1 fruit fly cellular context compared by ENCODE assay signal in the genomic region with DNA sequence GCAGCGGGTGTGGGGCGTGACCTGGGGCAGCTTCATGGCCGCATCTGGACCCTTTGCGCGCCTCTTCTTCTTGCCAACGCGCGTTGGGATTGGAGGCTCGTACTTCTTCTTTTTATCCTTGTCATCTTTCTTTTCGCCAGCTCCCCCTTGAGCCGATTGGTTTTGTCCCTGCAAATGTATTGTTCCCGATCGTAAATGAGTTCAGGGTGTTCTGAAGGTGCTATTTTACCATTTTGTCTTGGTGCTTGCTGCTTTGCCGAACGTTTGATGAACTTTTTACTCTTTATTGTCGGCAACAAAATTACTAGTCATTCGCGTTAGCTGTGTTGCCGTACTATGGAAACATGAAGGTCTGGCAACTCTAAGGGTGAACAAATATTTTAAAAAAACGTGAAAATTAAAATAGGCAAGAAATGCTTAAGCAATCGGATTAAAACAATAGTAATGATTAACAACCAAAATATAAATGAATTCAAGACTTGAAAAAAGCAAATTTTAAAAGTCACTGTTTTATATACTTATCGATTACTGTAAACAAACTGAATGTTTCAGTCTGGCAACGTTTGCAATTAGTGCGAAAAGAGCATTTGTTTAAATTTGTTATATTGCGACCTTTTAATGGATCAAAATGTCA.
A peak's percentile ranks its signal among the peaks of the same experiment; 100 is the strongest.
TF ChIP-seq lines count a peak whose summit lies in the region.

Rpt2 (minus strand) TSS at position 464 of the 634 bp plus-strand sequence.
CG13599 (plus strand) TSS at position 545 of the 634 bp plus-strand sequence.

TF ChIP-seq in whole organism, embryonic, 481 proteins besides CTCF, POLR2A, EP300 and RAD21 (continued from another document and continues in another):
- TF ChIP-seq cad (GFP tag; optimal IDR thresholded peaks at IDR 0.05; lab: Kevin White, UChicago) (no peak), bigmax (GFP tag; optimal IDR thresholded peaks at IDR 0.05; lab: Kevin White, UChicago) (no peak), ap (GFP tag; IDR thresholded peaks at IDR 0.05; lab: Robert Waterston, UW) (no peak), CG17829 (tag; optimal IDR thresholded peaks at IDR 0.05; lab: Kevin White, UChicago) (peak; percentile 28), vnd (GFP tag; IDR thresholded peaks at IDR 0.05; lab: Robert Waterston, UW; ENCODE audit: partially characterized antibody) (0 out of 3 replicates have a peak, but pooled peaks have one; percentile 44), otp (GFP tag; IDR thresholded peaks at IDR 0.05; lab: Robert Waterston, UW) (no peak), aop (GFP tag; IDR thresholded peaks at IDR 0.05; lab: Robert Waterston, UW) (no peak), Myb (GFP tag; optimal IDR thresholded peaks at IDR 0.05; lab: Kevin White, UChicago) (peak; percentile 64), Hr3 (GFP tag; optimal IDR thresholded peaks at IDR 0.05; lab: Kevin White, UChicago) (no peak), Dip3 (GFP tag; optimal IDR thresholded peaks at IDR 0.05; lab: Kevin White, UChicago) (no peak), CG9932 (GFP tag; IDR thresholded peaks at IDR 0.05; lab: Robert Waterston, UW) (no peak), bbx (GFP tag; IDR thresholded peaks at IDR 0.05; lab: Robert Waterston, UW; ENCODE audit: partially characterized antibody) (peak; percentile 52; the same call in 1 of the 2 replicates), CG8944 (GFP tag; optimal IDR thresholded peaks at IDR 0.05; lab: Kevin White, UChicago) (no peak), gfzf (GFP tag; optimal IDR thresholded peaks at IDR 0.05; lab: Kevin White, UChicago) (peak; percentile 52), CG18599 (GFP tag; optimal IDR thresholded peaks at IDR 0.05; lab: Kevin White, UChicago) (no peak), CG30431 (GFP tag; optimal IDR thresholded peaks at IDR 0.05; lab: Kevin White, UChicago) (no peak), pzg (GFP tag; optimal IDR thresholded peaks at IDR 0.05; lab: Kevin White, UChicago) (peak; percentile 87), phol (tag; optimal IDR thresholded peaks at IDR 0.05; lab: Kevin White, UChicago) (peak; percentile 58), Nf-YC (tag; optimal IDR thresholded peaks at IDR 0.05; lab: Kevin White, UChicago) (peak; percentile 24), CG9876 (GFP tag; optimal IDR thresholded peaks at IDR 0.05; lab: Kevin White, UChicago) (no peak), Fer2 (tag; optimal IDR thresholded peaks at IDR 0.05; lab: Kevin White, UChicago) (no peak), CG2116 (GFP tag; optimal IDR thresholded peaks at IDR 0.05; lab: Kevin White, UChicago) (peak; percentile 76), Fer1 (GFP tag; optimal IDR thresholded peaks at IDR 0.05; lab: Kevin White, UChicago) (peak; percentile 12), cas (GFP tag; IDR thresholded peaks at IDR 0.05; lab: Robert Waterston, UW) (no peak), Scr (GFP tag; IDR thresholded peaks at IDR 0.05; lab: Robert Waterston, UW; ENCODE audit: partially characterized antibody) (peak; percentile 60), Bteb2 (GFP tag; optimal IDR thresholded peaks at IDR 0.05; lab: Kevin White, UChicago) (peak; percentile 10), CG2875 (GFP tag; optimal IDR thresholded peaks at IDR 0.05; lab: Kevin White, UChicago) (no peak), CG16813 (GFP tag; IDR thresholded peaks at IDR 0.05; lab: Robert Waterston, UW; ENCODE audit: partially characterized antibody) (peak; percentile 59), CG13296 (GFP tag; optimal IDR thresholded peaks at IDR 0.05; lab: Kevin White, UChicago) (no peak), luna (GFP tag; optimal IDR thresholded peaks at IDR 0.05; lab: Kevin White, UChicago) (no peak), Xbp1 (GFP tag; optimal IDR thresholded peaks at IDR 0.05; lab: Kevin White, UChicago) (peak; percentile 22), Dad (GFP tag; optimal IDR thresholded peaks at IDR 0.05; lab: Kevin White, UChicago) (no peak), CG6272 (GFP tag; IDR thresholded peaks at IDR 0.05; lab: Robert Waterston, UW) (no peak), CG11560 (tag; IDR thresholded peaks at IDR 0.05; lab: Robert Waterston, UW) (no peak), CG13624 (GFP tag; optimal IDR thresholded peaks at IDR 0.05; lab: Kevin White, UChicago) (peak; percentile 47), MESR4 (GFP tag; optimal IDR thresholded peaks at IDR 0.05; lab: Kevin White, UChicago) (peak; percentile 81), zen (tag; optimal IDR thresholded peaks at IDR 0.05; lab: Kevin White, UChicago) (peak; percentile 36), HLHmδ (GFP tag; optimal IDR thresholded peaks at IDR 0.05; lab: Kevin White, UChicago) (no peak), kay (GFP tag; optimal IDR thresholded peaks at IDR 0.05; lab: Kevin White, UChicago) (peak; percentile 49), CG16779 (GFP tag; IDR thresholded peaks at IDR 0.05; lab: Robert Waterston, UW) (no peak), HmgD (GFP tag; optimal IDR thresholded peaks at IDR 0.05; lab: Kevin White, UChicago) (peak; percentile 22), wek (GFP tag; optimal IDR thresholded peaks at IDR 0.05; lab: Kevin White, UChicago) (no peak), sr (GFP tag; IDR thresholded peaks at IDR 0.05; lab: Robert Waterston, UW) (no peak), CG12391 (tag; optimal IDR thresholded peaks at IDR 0.05; lab: Kevin White, UChicago) (peak; percentile 63), CG31365 (tag; optimal IDR thresholded peaks at IDR 0.05; lab: Kevin White, UChicago) (no peak), fd3F (GFP tag; optimal IDR thresholded peaks at IDR 0.05; lab: Kevin White, UChicago) (no peak), CG16815 (GFP tag; optimal IDR thresholded peaks at IDR 0.05; lab: Kevin White, UChicago) (no peak), dmrt11E (tag; optimal IDR thresholded peaks at IDR 0.05; lab: Kevin White, UChicago) (peak; percentile 17), YL-1 (GFP tag; optimal IDR thresholded peaks at IDR 0.05; lab: Kevin White, UChicago) (peak; percentile 88), Spps (tag; optimal IDR thresholded peaks at IDR 0.05; lab: Kevin White, UChicago) (peak; percentile 14), slbo (GFP tag; IDR thresholded peaks at IDR 0.05; lab: Robert Waterston, UW) (no peak), CG17186 (GFP tag; optimal IDR thresholded peaks at IDR 0.05; lab: Kevin White, UChicago) (peak; percentile 69), CG31441 (GFP tag; IDR thresholded peaks at IDR 0.05; lab: Robert Waterston, UW) (peak; percentile 78), BEAF-32 (GFP tag; optimal IDR thresholded peaks at IDR 0.05; lab: Kevin White, UChicago) (peak; percentile 64), tna (GFP tag; IDR thresholded peaks at IDR 0.05; lab: Robert Waterston, UW; ENCODE audit: partially characterized antibody) (no peak), CG15601 (tag; optimal IDR thresholded peaks at IDR 0.05; lab: Kevin White, UChicago) (peak; percentile 48), CG30403 (GFP tag; optimal IDR thresholded peaks at IDR 0.05; lab: Kevin White, UChicago) (peak; percentile 50), nmo (GFP tag; optimal IDR thresholded peaks at IDR 0.05; lab: Kevin White, UChicago) (peak; percentile 60), CG12155 (GFP tag; optimal IDR thresholded peaks at IDR 0.05; lab: Kevin White, UChicago) (peak; percentile 14), ro (GFP tag; IDR thresholded peaks at IDR 0.05; lab: Robert Waterston, UW) (no peak), Lhr (GFP tag; optimal IDR thresholded peaks at IDR 0.05; lab: Kevin White, UChicago) (peak; percentile 43), CG8924 (tag; optimal IDR thresholded peaks at IDR 0.05; lab: Kevin White, UChicago) (peak; percentile 26), amos (GFP tag; IDR thresholded peaks at IDR 0.05; lab: Robert Waterston, UW; ENCODE audit: partially characterized antibody) (peak; percentile 32; the same call in 1 of the 2 replicates), TFAM (GFP tag; optimal IDR thresholded peaks at IDR 0.05; lab: Kevin White, UChicago) (no peak), Jarid2 (GFP tag; optimal IDR thresholded peaks at IDR 0.05; lab: Kevin White, UChicago) (no peak), sd (tag; optimal IDR thresholded peaks at IDR 0.05; lab: Kevin White, UChicago) (peak; percentile 10), inv (GFP tag; IDR thresholded peaks at IDR 0.05; lab: Robert Waterston, UW; ENCODE audit: partially characterized antibody) (0 out of 2 replicates have a peak, but pooled peaks have one; percentile 23), CG18476 (GFP tag; optimal IDR thresholded peaks at IDR 0.05; lab: Kevin White, UChicago) (no peak), CG1529 (GFP tag; optimal IDR thresholded peaks at IDR 0.05; lab: Kevin White, UChicago) (no peak), Camta (GFP tag; optimal IDR thresholded peaks at IDR 0.05; lab: Kevin White, UChicago) (peak; percentile 15), row (GFP tag; IDR thresholded peaks at IDR 0.05; lab: Robert Waterston, UW) (peak; percentile 50; the same call in 2 of the 3 replicates), CG11093 (GFP tag; IDR thresholded peaks at IDR 0.05; lab: Robert Waterston, UW) (no peak), Awh (GFP tag; IDR thresholded peaks at IDR 0.05; lab: Robert Waterston, UW) (no peak), CG10565 (GFP tag; optimal IDR thresholded peaks at IDR 0.05; lab: Kevin White, UChicago) (no peak), dan (GFP tag; IDR thresholded peaks at IDR 0.05; lab: Robert Waterston, UW) (no peak), CoRest (tag; optimal IDR thresholded peaks at IDR 0.05; lab: Kevin White, UChicago) (peak; percentile 41), Max (GFP tag; optimal IDR thresholded peaks at IDR 0.05; lab: Kevin White, UChicago) (peak; percentile 32), Dll (GFP tag; IDR thresholded peaks at IDR 0.05; lab: Robert Waterston, UW; ENCODE audit: partially characterized antibody) (no peak; the same call in 2 of the 4 replicates), CG8478 (optimal IDR thresholded peaks at IDR 0.05; lab: Kevin White, UChicago) (no peak), CG10209 (GFP tag; optimal IDR thresholded peaks at IDR 0.05; lab: Kevin White, UChicago) (no peak), lilli (GFP tag; optimal IDR thresholded peaks at IDR 0.05; lab: Kevin White, UChicago) (peak; percentile 34), CG4617 (GFP tag; optimal IDR thresholded peaks at IDR 0.05; lab: Kevin White, UChicago; ENCODE audit: borderline replicate concordance) (peak; percentile 96), mam (GFP tag; optimal IDR thresholded peaks at IDR 0.05; lab: Kevin White, UChicago) (peak; percentile 27), CG10267 (tag; optimal IDR thresholded peaks at IDR 0.05; lab: Kevin White, UChicago) (peak; percentile 69), sug (tag; optimal IDR thresholded peaks at IDR 0.05; lab: Kevin White, UChicago) (peak; percentile 19), CG4854 (GFP tag; optimal IDR thresholded peaks at IDR 0.05; lab: Kevin White, UChicago) (no peak), mld (GFP tag; IDR thresholded peaks at IDR 0.05; lab: Robert Waterston, UW; ENCODE audit: partially characterized antibody) (no peak), CG3995 (GFP tag; optimal IDR thresholded peaks at IDR 0.05; lab: Kevin White, UChicago) (peak; percentile 99), CG11696 (GFP tag; IDR thresholded peaks at IDR 0.05; lab: Robert Waterston, UW) (no peak), CG6854 (GFP tag; optimal IDR thresholded peaks at IDR 0.05; lab: Kevin White, UChicago) (no peak), exex (tag; optimal IDR thresholded peaks at IDR 0.05; lab: Kevin White, UChicago) (peak; percentile 6), CG33213 (GFP tag; optimal IDR thresholded peaks at IDR 0.05; lab: Kevin White, UChicago) (peak; percentile 33), CG34376 (GFP tag; optimal IDR thresholded peaks at IDR 0.05; lab: Kevin White, UChicago) (peak; percentile 9), gem (tag; optimal IDR thresholded peaks at IDR 0.05; lab: Kevin White, UChicago) (peak; percentile 43), CG4328 (GFP tag; optimal IDR thresholded peaks at IDR 0.05; lab: Kevin White, UChicago) (no peak), unc-4 (GFP tag; IDR thresholded peaks at IDR 0.05; lab: Robert Waterston, UW; ENCODE audit: partially characterized antibody) (peak; percentile 63), HLH4C (GFP tag; IDR thresholded peaks at IDR 0.05; lab: Robert Waterston, UW; ENCODE audit: partially characterized antibody) (peak; percentile 45; the same call in 1 of the 3 replicates), knrl (GFP tag; IDR thresholded peaks at IDR 0.05; lab: Robert Waterston, UW; ENCODE audit: partially characterized antibody) (peak; percentile 52; the same call in 1 of the 3 replicates), Ptx1 (GFP tag; IDR thresholded peaks at IDR 0.05; lab: Robert Waterston, UW) (no peak), caup (GFP tag; optimal IDR thresholded peaks at IDR 0.05; lab: Kevin White, UChicago; ENCODE audit: severe bottlenecking) (no peak), CG3163 (GFP tag; optimal IDR thresholded peaks at IDR 0.05; lab: Kevin White, UChicago) (no peak), CG12942 (GFP tag; optimal IDR thresholded peaks at IDR 0.05; lab: Kevin White, UChicago) (peak; percentile 13), nom (GFP tag; optimal IDR thresholded peaks at IDR 0.05; lab: Kevin White, UChicago) (no peak), CG30020 (tag; optimal IDR thresholded peaks at IDR 0.05; lab: Kevin White, UChicago) (peak; percentile 42), CG14710 (tag; optimal IDR thresholded peaks at IDR 0.05; lab: Kevin White, UChicago) (peak; percentile 84), CG17385 (GFP tag; optimal IDR thresholded peaks at IDR 0.05; lab: Kevin White, UChicago) (peak; percentile 27), hkb (optimal IDR thresholded peaks at IDR 0.05; lab: Kevin White, UChicago) (peak; percentile 82), hkb (GFP tag; IDR thresholded peaks at IDR 0.05; lab: Robert Waterston, UW) (no peak), Med (GFP tag; lab: Kevin White, UChicago) (peak; percentile 78), CG2712 (tag; optimal IDR thresholded peaks at IDR 0.05; lab: Kevin White, UChicago) (peak; percentile 46), gro (GFP tag; optimal IDR thresholded peaks at IDR 0.05; lab: Kevin White, UChicago) (peak; percentile 52), PHDP (tag; optimal IDR thresholded peaks at IDR 0.05; lab: Kevin White, UChicago) (peak; percentile 15), B-H2 (GFP tag; optimal IDR thresholded peaks at IDR 0.05; lab: Kevin White, UChicago) (peak; percentile 57), lola (GFP tag; optimal IDR thresholded peaks at IDR 0.05; lab: Kevin White, UChicago) (peak in 1 of 3 experiments; percentile 22), Sox100B (GFP tag; optimal IDR thresholded peaks at IDR 0.05; lab: Kevin White, UChicago) (no peak), CG17328 (GFP tag; IDR thresholded peaks at IDR 0.05; lab: Robert Waterston, UW) (no peak), CG2678 (tag; optimal IDR thresholded peaks at IDR 0.05; lab: Kevin White, UChicago) (no peak), CG15514 (GFP tag; optimal IDR thresholded peaks at IDR 0.05; lab: Kevin White, UChicago) (peak; percentile 50), Atf3 (GFP tag; optimal IDR thresholded peaks at IDR 0.05; lab: Kevin White, UChicago) (no peak), Mad (GFP tag; optimal IDR thresholded peaks at IDR 0.05; lab: Kevin White, UChicago) (peak; percentile 14), stwl (tag; optimal IDR thresholded peaks at IDR 0.05; lab: Kevin White, UChicago) (peak; percentile 72), Abd-B (GFP tag; optimal IDR thresholded peaks at IDR 0.05; lab: Kevin White, UChicago) (no peak)
